Worm (Caenorhabditis elegans): Measurements from ENCODE around the gene R05G6.3.

ce11 chrIV:7506711-7507110 lies 9.6 kb upstream of the R05G6.3 start:
- TF ChIP-seq pag-3 (tag; optimal IDR thresholded peaks at IDR 0.05; ENCODE audit: borderline replicate concordance, insufficient read depth): no peak
- no peak for TF ChIP-seq unc-86 (tag; optimal IDR thresholded peaks at IDR 0.05)
- TF ChIP-seq lin-39 (tag; optimal IDR thresholded peaks at IDR 0.05): no peak
- no peak for TF ChIP-seq blmp-1 (tag; optimal IDR thresholded peaks at IDR 0.05)
- TF ChIP-seq zag-1 (tag; optimal IDR thresholded peaks at IDR 0.05): no peak
- no peak for TF ChIP-seq ceh-88 (GFP tag; IDR thresholded peaks at IDR 0.05)
- TF ChIP-seq unc-62 (GFP tag; optimal IDR thresholded peaks at IDR 0.05): no peak
- TF ChIP-seq nhr-76 (tag; optimal IDR thresholded peaks at IDR 0.05): no peak
- TF ChIP-seq ces-1 (GFP tag; optimal IDR thresholded peaks at IDR 0.05): no peak
- no peak for TF ChIP-seq nhr-11 (tag; optimal IDR thresholded peaks at IDR 0.05)
- no peak for TF ChIP-seq ztf-11 (tag; optimal IDR thresholded peaks at IDR 0.05)
- no peak for TF ChIP-seq ama-1 (optimal IDR thresholded peaks at IDR 0.05)
- no peak for TF ChIP-seq dpl-1 (GFP tag; optimal IDR thresholded peaks at IDR 0.05)

All from whole organism, L1 larva.